Fruit fly (Drosophila melanogaster) whole organism, adult: ENCODE results near the gene Ge-1.

Source experiments
- cnc ChIP-seq, 2 experiments: fragments of >200 bp; optimal IDR thresholded peaks; 2 replicates each; lab custom pipeline; 2017
- kay ChIP-seq: fragments of 200-800 bp; sonication (Bioruptor generic); peaks from one replicate; lab custom pipeline; 2016; ENCODE audit warnings: missing biosample characterization, missing genetic modification characterization, borderline replicate concordance

DNA sequence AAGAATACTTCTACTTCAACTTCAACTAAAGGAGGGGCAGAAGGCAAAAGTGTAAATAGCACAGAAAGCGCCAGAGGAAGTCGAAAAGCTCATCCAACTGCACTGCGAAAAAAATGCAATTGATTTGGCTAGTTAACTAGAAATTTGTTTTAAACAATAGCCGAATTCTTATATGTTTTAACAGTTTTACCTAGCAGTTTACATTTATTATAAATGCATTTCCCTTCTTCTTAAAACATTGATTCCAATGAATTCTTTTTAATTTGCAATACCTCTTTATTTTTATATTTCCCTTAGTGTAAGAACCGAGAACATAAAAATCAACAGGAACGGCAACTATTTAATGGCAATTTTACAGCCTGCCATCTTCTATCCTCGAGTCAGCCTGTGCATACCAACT lies 52.4 kb downstream of the Ge-1 start:
- TF ChIP-seq cnc (optimal IDR thresholded peaks at IDR 0.05; lab: Kevin White, UChicago) = no peak
- no peak for TF ChIP-seq kay (GFP tag; lab: Kevin White, UChicago)
